Fruit fly (Drosophila melanogaster): ENCODE data around the gene Sr-CIV.

Sr-CIV gene

dm6 chr2L:3569892-3570291, 46.0 kb upstream of the Sr-CIV start (continued):
- TF ChIP-seq oc (tag; optimal IDR thresholded peaks at IDR 0.05), result no peak
- TF ChIP-seq Rx (GFP tag; IDR thresholded peaks at IDR 0.05), result no peak
- TF ChIP-seq CG17612 (GFP tag; IDR thresholded peaks at IDR 0.05), result no peak
- TF ChIP-seq CG11696 (GFP tag; IDR thresholded peaks at IDR 0.05), result no peak
- TF ChIP-seq prd (optimal IDR thresholded peaks at IDR 0.05), result no peak
- peak; percentile 36; the same call in 1 of the 3 replicates for TF ChIP-seq prd (GFP tag; IDR thresholded peaks at IDR 0.05)
- no peak for TF ChIP-seq CG5180 (GFP tag; optimal IDR thresholded peaks at IDR 0.05)
- no peak for TF ChIP-seq CG30431 (GFP tag; optimal IDR thresholded peaks at IDR 0.05)
- TF ChIP-seq Ada2b (GFP tag; IDR thresholded peaks at IDR 0.05), result 0 out of 2 replicates have a peak, but pooled peaks have one; percentile 21
- no peak for TF ChIP-seq danr (GFP tag; IDR thresholded peaks at IDR 0.05)
- no peak for TF ChIP-seq bcd (GFP tag; optimal IDR thresholded peaks at IDR 0.05)
- TF ChIP-seq HHEX (GFP tag; optimal IDR thresholded peaks at IDR 0.05), result no peak
- no peak for TF ChIP-seq Bgb (GFP tag; IDR thresholded peaks at IDR 0.05; ENCODE audit: partially characterized antibody)
- no peak for TF ChIP-seq ac (GFP tag; optimal IDR thresholded peaks at IDR 0.05)
- TF ChIP-seq run (tag; optimal IDR thresholded peaks at IDR 0.05), result no peak
- peak; percentile 21; the same call in 1 of the 2 replicates for TF ChIP-seq Atf6 (GFP tag; IDR thresholded peaks at IDR 0.05)
- no peak for TF ChIP-seq Hand (GFP tag; optimal IDR thresholded peaks at IDR 0.05)
- no peak for TF ChIP-seq Bdp1 (GFP tag; optimal IDR thresholded peaks at IDR 0.05)
- TF ChIP-seq CG16813 (GFP tag; IDR thresholded peaks at IDR 0.05; ENCODE audit: partially characterized antibody), result no peak
- peak; percentile 16 for TF ChIP-seq CG12391 (tag; optimal IDR thresholded peaks at IDR 0.05)
- TF ChIP-seq CG6813 (GFP tag; optimal IDR thresholded peaks at IDR 0.05), result no peak
- no peak for TF ChIP-seq BEAF-32 (GFP tag; optimal IDR thresholded peaks at IDR 0.05)
- no peak for TF ChIP-seq lov (optimal IDR thresholded peaks at IDR 0.05)
- TF ChIP-seq lov (GFP tag; IDR thresholded peaks at IDR 0.05), result no peak
- TF ChIP-seq CG10147 (GFP tag; optimal IDR thresholded peaks at IDR 0.05), result no peak
- TF ChIP-seq CG13287 (GFP tag; IDR thresholded peaks at IDR 0.05; ENCODE audit: partially characterized antibody), result no peak
- TF ChIP-seq shn (GFP tag; optimal IDR thresholded peaks at IDR 0.05), result no peak
- peak; percentile 10 for TF ChIP-seq CG10209 (GFP tag; optimal IDR thresholded peaks at IDR 0.05)
- TF ChIP-seq CG10654 (GFP tag; optimal IDR thresholded peaks at IDR 0.05), result peak; percentile 2
- no peak for TF ChIP-seq CG15514 (GFP tag; optimal IDR thresholded peaks at IDR 0.05)
- TF ChIP-seq CG31441 (GFP tag; IDR thresholded peaks at IDR 0.05), result peak; percentile 35; the same call in 1 of the 2 replicates
- TF ChIP-seq CG11085 (GFP tag; IDR thresholded peaks at IDR 0.05), result no peak
- TF ChIP-seq CG1233 (GFP tag; optimal IDR thresholded peaks at IDR 0.05), result no peak
- TF ChIP-seq CG7556 (GFP tag; optimal IDR thresholded peaks at IDR 0.05), result peak; percentile 7
- TF ChIP-seq ftz-f1 (GFP tag; optimal IDR thresholded peaks at IDR 0.05), result no peak
- no peak for TF ChIP-seq CG7357 (GFP tag; IDR thresholded peaks at IDR 0.05)
- no peak for TF ChIP-seq exex (tag; optimal IDR thresholded peaks at IDR 0.05)
- TF ChIP-seq knrl (GFP tag; IDR thresholded peaks at IDR 0.05; ENCODE audit: partially characterized antibody), result no peak
- TF ChIP-seq dati (GFP tag; IDR thresholded peaks at IDR 0.05), result no peak
- peak; percentile 45 for TF ChIP-seq CG15269 (tag; optimal IDR thresholded peaks at IDR 0.05)
- no peak for TF ChIP-seq H15 (GFP tag; IDR thresholded peaks at IDR 0.05)
- TF ChIP-seq HmgD (GFP tag; optimal IDR thresholded peaks at IDR 0.05), result no peak
- no peak for TF ChIP-seq CG32772 (GFP tag; IDR thresholded peaks at IDR 0.05)
- TF ChIP-seq crol (GFP tag; IDR thresholded peaks at IDR 0.05), result no peak
- TF ChIP-seq cad (GFP tag; optimal IDR thresholded peaks at IDR 0.05), result no peak
- TF ChIP-seq CG18011 (GFP tag; optimal IDR thresholded peaks at IDR 0.05), result no peak
- peak; percentile 15 for TF ChIP-seq nmo (GFP tag; optimal IDR thresholded peaks at IDR 0.05)
- no peak for TF ChIP-seq Gsc (GFP tag; IDR thresholded peaks at IDR 0.05)
- TF ChIP-seq CG18476 (GFP tag; optimal IDR thresholded peaks at IDR 0.05), result no peak
- TF ChIP-seq CG12769 (tag; optimal IDR thresholded peaks at IDR 0.05), result no peak
- TF ChIP-seq wek (GFP tag; optimal IDR thresholded peaks at IDR 0.05), result no peak

Measured in whole organism, embryonic.